Worm (Caenorhabditis elegans): ENCODE measurements around the gene C27F2.7.

Gene C27F2.7

DNA sequence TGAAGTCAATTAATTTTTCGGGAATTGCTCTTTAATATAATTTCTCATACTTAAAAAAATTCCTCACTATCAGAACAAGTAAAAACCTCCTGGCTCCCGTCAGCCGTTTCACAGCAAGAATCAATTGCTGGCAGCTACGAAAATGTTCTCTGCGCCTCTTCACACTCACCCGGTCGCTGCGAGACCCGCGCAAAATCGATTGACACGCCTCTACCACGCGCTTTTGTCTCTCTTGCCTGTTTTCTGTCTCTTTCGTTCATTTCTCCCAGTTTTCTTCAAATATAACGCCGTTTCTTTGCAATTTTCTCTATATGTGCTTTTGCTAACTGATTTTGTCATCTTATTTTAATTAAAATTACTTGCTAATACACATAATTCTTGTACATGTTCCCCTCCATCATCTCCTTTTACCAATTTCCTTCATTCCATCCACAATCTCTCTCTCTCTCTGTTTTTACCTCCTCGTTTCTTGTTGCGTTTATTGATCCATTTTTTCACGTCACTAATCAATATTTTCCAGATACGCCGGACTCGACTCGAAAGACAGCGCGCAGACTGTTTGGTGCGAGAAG lies 40.2 kb upstream of the C27F2.7 start, which contains the start of gene pcf-11 (continued):
- no peak for TF ChIP-seq Y5F2A.4 (GFP tag; optimal IDR thresholded peaks at IDR 0.05)
- no peak for TF ChIP-seq lin-29 (GFP tag; IDR thresholded peaks at IDR 0.05)
- no peak for TF ChIP-seq skn-1 (tag; optimal IDR thresholded peaks at IDR 0.05)
- TF ChIP-seq nhr-10 (tag; optimal IDR thresholded peaks at IDR 0.05) = no peak
- no peak for TF ChIP-seq madf-5 (GFP tag; IDR thresholded peaks at IDR 0.05)
- TF ChIP-seq unc-39 (tag; optimal IDR thresholded peaks at IDR 0.05) = no peak
- TF ChIP-seq T26A8.4 (GFP tag; IDR thresholded peaks at IDR 0.05) = no peak
- no peak for TF ChIP-seq spr-1 (tag; optimal IDR thresholded peaks at IDR 0.05)
- no peak for TF ChIP-seq daf-19 (GFP tag; conservative IDR thresholded peaks at IDR 0.05)
- peak; percentile 58 for TF ChIP-seq ceh-28 (tag; optimal IDR thresholded peaks at IDR 0.05)
- TF ChIP-seq tag-97 (GFP tag; IDR thresholded peaks at IDR 0.05) = no peak
- no peak for TF ChIP-seq vab-7 (GFP tag; IDR thresholded peaks at IDR 0.05)
- 0 out of 2 replicates have a peak, but pooled peaks have one; percentile 6 for TF ChIP-seq mdt-29 (GFP tag; IDR thresholded peaks at IDR 0.05)
- no peak for TF ChIP-seq ceh-32 (tag; optimal IDR thresholded peaks at IDR 0.05; ENCODE audit: poor library complexity)
- TF ChIP-seq ceh-20 (GFP tag; IDR thresholded peaks at IDR 0.05) = no peak
- TF ChIP-seq F44E2.7 (GFP tag; IDR thresholded peaks at IDR 0.05) = no peak
- TF ChIP-seq aly-2 (tag; optimal IDR thresholded peaks at IDR 0.05) = no peak
- TF ChIP-seq nhr-25 (tag; optimal IDR thresholded peaks at IDR 0.05; ENCODE audit: borderline replicate concordance, insufficient read depth) = no peak
- peak; percentile 52 for TF ChIP-seq nhr-77 (tag; optimal IDR thresholded peaks at IDR 0.05)
- TF ChIP-seq nhr-6 (tag; optimal IDR thresholded peaks at IDR 0.05) = peak; percentile 50
- peak; percentile 68 for TF ChIP-seq lin-13 (GFP tag; optimal IDR thresholded peaks at IDR 0.05)
- TF ChIP-seq nhr-76 (tag; optimal IDR thresholded peaks at IDR 0.05) = no peak
- no peak for TF ChIP-seq mxl-2 (GFP tag; conservative IDR thresholded peaks at IDR 0.05)
- TF ChIP-seq Y105C5A.15 (GFP tag; IDR thresholded peaks at IDR 0.05) = no peak
- TF ChIP-seq F49E8.2 (tag; optimal IDR thresholded peaks at IDR 0.05; ENCODE audit: borderline replicate concordance) = no peak
- no peak for TF ChIP-seq jun-1 (tag; optimal IDR thresholded peaks at IDR 0.05)
- TF ChIP-seq unc-130 (GFP tag; optimal IDR thresholded peaks at IDR 0.05) = peak; percentile 7
- TF ChIP-seq fos-1 (tag; optimal IDR thresholded peaks at IDR 0.05) = no peak
- peak; percentile 64 for TF ChIP-seq hlh-11 (tag; optimal IDR thresholded peaks at IDR 0.05)
- TF ChIP-seq pqm-1 (tag; optimal IDR thresholded peaks at IDR 0.05) = no peak
- TF ChIP-seq nhr-42 (GFP tag; IDR thresholded peaks at IDR 0.05) = no peak; the same call in 1 of the 2 replicates
- no peak for TF ChIP-seq nhr-48 (tag; optimal IDR thresholded peaks at IDR 0.05)
- no peak for TF ChIP-seq lim-7 (GFP tag; IDR thresholded peaks at IDR 0.05)
- no peak for TF ChIP-seq ZK337.2 (GFP tag; IDR thresholded peaks at IDR 0.05)
- no peak for TF ChIP-seq ctbp-1 (GFP tag; IDR thresholded peaks at IDR 0.05)
- TF ChIP-seq set-16 (GFP tag; IDR thresholded peaks at IDR 0.05) = peak; percentile 33; the same call in 1 of the 2 replicates
- TF ChIP-seq ceh-44 (GFP tag; IDR thresholded peaks at IDR 0.05) = no peak
- TF ChIP-seq F10B5.3 (tag; optimal IDR thresholded peaks at IDR 0.05) = no peak
- no peak for TF ChIP-seq php-3 (GFP tag; IDR thresholded peaks at IDR 0.05)
- peak; percentile 41 for TF ChIP-seq nhr-11 (tag; optimal IDR thresholded peaks at IDR 0.05)
- TF ChIP-seq Y48G9A.11 (GFP tag; IDR thresholded peaks at IDR 0.05) = no peak
- no peak for TF ChIP-seq F37D6.2 (tag; optimal IDR thresholded peaks at IDR 0.05)
- no peak for TF ChIP-seq lin-39 (tag; optimal IDR thresholded peaks at IDR 0.05)
- TF ChIP-seq mdl-1 (tag; optimal IDR thresholded peaks at IDR 0.05) = peak; percentile 45 to 80
- no peak for TF ChIP-seq saeg-2 (GFP tag; IDR thresholded peaks at IDR 0.05)
- TF ChIP-seq ces-1 (GFP tag; optimal IDR thresholded peaks at IDR 0.05) = no peak
- no peak for TF ChIP-seq pha-4 (GFP tag; IDR thresholded peaks at IDR 0.05)
- TF ChIP-seq pha-4 (tag; optimal IDR thresholded peaks at IDR 0.05) = no peak
- TF ChIP-seq R02D3.7 (tag; optimal IDR thresholded peaks at IDR 0.05) = no peak
- no peak for TF ChIP-seq egl-43 (GFP tag; IDR thresholded peaks at IDR 0.05)
- no peak for TF ChIP-seq F26F4.8 (GFP tag; conservative IDR thresholded peaks at IDR 0.05)
- TF ChIP-seq mxl-3 (GFP tag; optimal IDR thresholded peaks at IDR 0.05) = peak; percentile 81

Measured in whole organism, L4 larva.